Fruit fly (Drosophila melanogaster): Measurements from ENCODE around the gene CG31418.

Gene CG31418

DNA sequence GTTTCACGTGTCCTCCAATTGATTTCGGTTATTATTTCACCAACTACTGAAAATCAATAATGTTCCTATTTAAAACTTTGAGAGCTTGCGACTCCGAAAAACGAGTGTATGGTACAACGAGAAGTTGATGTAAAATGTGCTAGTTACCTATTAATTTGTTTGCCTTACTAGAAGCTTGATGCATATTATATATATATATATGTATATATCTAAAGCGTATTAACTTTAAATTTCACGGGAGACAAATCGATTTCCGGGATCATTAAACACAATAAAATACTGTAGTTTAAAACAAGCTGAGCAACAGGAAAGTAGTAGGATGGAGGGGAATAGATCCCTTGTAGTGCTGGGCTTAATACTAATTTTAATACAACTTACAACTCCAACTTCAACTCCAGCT, at the start of gene CG31418:
Gene CG31418, plus strand, starts transcription at position 301 of the 400 bp plus-strand sequence.
- TF ChIP-seq insv (optimal IDR thresholded peaks at IDR 0.05) = no peak
- TF ChIP-seq Sin3A (optimal IDR thresholded peaks at IDR 0.05) = no peak
- no peak for TF ChIP-seq Myc (optimal IDR thresholded peaks at IDR 0.05)
- no peak for TF ChIP-seq h (optimal IDR thresholded peaks at IDR 0.05)
- TF ChIP-seq psq (optimal IDR thresholded peaks at IDR 0.05) = no peak
- TF ChIP-seq ttk (optimal IDR thresholded peaks at IDR 0.05) = no peak

DNA sequence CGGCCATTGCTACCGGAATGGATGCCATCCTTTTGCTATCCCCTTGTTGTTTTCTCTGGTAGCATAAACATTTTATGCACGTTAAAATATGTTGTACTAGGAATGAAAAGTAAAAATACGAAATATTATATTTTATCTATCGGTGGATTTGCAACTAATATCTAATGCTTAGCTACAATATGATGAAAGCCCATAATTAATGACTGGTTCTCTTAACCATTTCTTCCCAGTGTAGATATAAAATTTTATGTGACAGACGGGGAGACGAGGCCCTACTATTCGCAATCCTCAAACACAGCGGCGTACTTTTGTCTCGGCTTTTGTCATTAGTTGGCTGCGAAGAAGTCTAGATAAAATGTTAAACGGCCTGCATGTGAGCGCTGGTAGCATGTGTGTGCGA, 46.7 kb upstream of the CG31418 start:
- no peak for TF ChIP-seq Sin3A (optimal IDR thresholded peaks at IDR 0.05)

DNA sequence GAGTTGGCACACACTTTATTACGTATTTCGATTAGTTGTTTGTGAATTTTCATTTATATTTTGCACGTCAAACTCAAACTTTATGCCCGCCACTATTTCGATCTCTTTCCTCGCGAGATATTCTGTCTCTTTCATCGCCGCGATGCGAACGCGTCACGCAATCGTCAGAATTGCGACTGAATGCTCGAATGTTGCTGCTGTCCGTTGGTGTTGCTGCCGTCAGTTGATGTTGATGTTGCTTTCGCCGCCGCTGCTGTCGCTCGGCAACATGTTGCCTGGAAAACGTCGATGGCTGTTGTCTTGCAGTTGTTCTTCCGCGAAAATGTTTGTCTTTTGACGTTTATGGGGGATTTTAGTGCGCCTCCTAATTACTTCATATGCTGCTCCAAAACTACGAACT, 35.9 kb upstream of the CG31418 start:
- TF ChIP-seq Sin3A (optimal IDR thresholded peaks at IDR 0.05) = no peak
- TF ChIP-seq insv (optimal IDR thresholded peaks at IDR 0.05) = no peak
- no peak for TF ChIP-seq h (optimal IDR thresholded peaks at IDR 0.05)
- no peak for TF ChIP-seq ttk (optimal IDR thresholded peaks at IDR 0.05)
- TF ChIP-seq Myc (optimal IDR thresholded peaks at IDR 0.05) = no peak
- TF ChIP-seq psq (optimal IDR thresholded peaks at IDR 0.05) = no peak

DNA sequence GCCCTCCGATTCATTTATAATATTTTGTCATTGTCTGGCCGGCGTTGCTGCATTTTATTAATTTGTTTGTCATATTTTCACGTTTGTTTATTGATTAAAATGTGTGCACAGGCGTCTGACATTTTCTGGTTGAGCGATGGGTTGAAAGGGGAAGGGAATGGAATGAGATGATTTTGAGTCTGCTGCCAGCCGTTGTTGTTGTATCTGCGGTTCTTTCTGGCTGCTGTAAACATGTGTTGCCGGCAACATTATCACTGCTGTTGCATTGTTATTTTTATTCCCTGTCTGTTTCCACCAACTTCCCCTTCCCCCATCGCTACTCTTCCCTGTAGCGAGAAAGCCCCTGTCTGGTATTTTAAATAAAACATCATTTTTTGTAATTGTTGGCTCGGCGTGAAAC, 34.4 kb upstream of the CG31418 start:
- no peak for TF ChIP-seq Myc (optimal IDR thresholded peaks at IDR 0.05)
- TF ChIP-seq ttk (optimal IDR thresholded peaks at IDR 0.05) = no peak
- no peak for TF ChIP-seq psq (optimal IDR thresholded peaks at IDR 0.05)
- no peak for TF ChIP-seq h (optimal IDR thresholded peaks at IDR 0.05)
- TF ChIP-seq Sin3A (optimal IDR thresholded peaks at IDR 0.05) = no peak
- no peak for TF ChIP-seq insv (optimal IDR thresholded peaks at IDR 0.05)

DNA sequence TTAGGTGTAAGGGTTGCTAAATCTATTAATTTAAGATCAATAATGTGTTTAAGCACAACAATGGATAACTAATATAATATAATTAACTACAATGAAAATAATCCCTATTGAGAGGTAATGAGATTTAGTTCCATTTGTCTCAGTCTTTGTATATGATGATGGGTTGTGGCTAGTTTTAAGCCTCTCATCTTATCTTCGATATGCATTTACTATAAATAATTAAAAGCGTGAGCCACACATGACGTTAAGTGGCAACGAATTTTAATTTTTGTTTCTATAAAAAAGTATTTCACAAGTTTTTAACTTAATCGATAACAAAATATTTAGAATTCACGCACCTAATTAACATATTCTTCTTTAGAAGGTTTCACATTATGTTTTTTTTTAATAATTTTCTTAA, 32.3 kb upstream of the CG31418 start:
- TF ChIP-seq insv (optimal IDR thresholded peaks at IDR 0.05) (no peak), Myc (optimal IDR thresholded peaks at IDR 0.05) (no peak), psq (optimal IDR thresholded peaks at IDR 0.05) (no peak), h (optimal IDR thresholded peaks at IDR 0.05) (no peak), Sin3A (optimal IDR thresholded peaks at IDR 0.05) (no peak), ttk (optimal IDR thresholded peaks at IDR 0.05) (no peak)

DNA sequence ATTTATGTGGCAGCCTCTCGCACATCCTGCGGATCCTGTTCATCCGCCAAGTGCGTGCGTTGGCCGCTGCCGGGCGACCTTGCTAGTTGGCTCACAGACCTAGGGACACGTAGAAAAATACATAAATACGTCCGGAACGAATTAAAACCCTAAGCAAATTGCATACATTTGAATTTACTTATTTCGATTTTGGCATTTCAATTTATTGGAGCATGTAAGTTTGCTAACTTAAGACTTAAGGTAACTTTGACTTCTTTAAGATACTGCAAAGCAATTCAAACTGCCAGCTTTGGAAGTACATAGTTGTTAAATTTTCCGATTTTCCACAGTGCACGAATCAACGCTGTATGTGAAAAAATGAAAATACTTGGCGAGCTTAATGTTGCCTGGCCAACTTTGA, 29.6 kb upstream of the CG31418 start, which contains the start of gene CG44259:
Gene CG44259, minus strand, starts transcription at position 101 of the 400 bp plus-strand sequence.
- TF ChIP-seq ttk (optimal IDR thresholded peaks at IDR 0.05) (no peak), h (optimal IDR thresholded peaks at IDR 0.05) (no peak), Sin3A (optimal IDR thresholded peaks at IDR 0.05) (no peak), Myc (optimal IDR thresholded peaks at IDR 0.05) (no peak), psq (optimal IDR thresholded peaks at IDR 0.05) (no peak), insv (optimal IDR thresholded peaks at IDR 0.05) (no peak)

DNA sequence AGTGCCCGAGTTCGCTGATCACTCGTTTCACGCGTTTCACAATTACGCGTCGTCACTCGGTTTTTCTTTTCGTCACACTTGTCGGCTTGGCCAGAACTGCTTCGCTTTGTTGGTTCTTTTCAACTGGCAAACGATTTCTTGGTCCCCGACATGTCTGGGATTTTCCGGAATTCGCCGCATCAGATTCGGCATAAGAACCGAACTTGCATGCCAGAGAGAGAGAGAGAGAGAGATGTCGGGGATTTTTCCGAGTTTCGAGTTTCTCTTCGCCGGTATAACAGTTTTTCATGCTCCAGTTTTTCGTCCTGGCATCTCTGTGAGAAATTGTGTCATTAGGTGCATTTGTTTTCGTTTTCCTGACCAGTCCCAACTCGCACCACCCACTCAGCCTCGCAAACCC, 18.6 kb upstream of the CG31418 start, which contains the start of the genes beat-IIb and CG44257:
Gene beat-IIb, minus strand, starts transcription at position 101 of the 400 bp plus-strand sequence.
Gene CG44257, plus strand, starts transcription at position 330 of the 400 bp plus-strand sequence.
- TF ChIP-seq insv (optimal IDR thresholded peaks at IDR 0.05) (no peak), Myc (optimal IDR thresholded peaks at IDR 0.05) (no peak), Sin3A (optimal IDR thresholded peaks at IDR 0.05) (no peak), ttk (optimal IDR thresholded peaks at IDR 0.05) (no peak), h (optimal IDR thresholded peaks at IDR 0.05) (no peak), psq (optimal IDR thresholded peaks at IDR 0.05) (no peak)

DNA sequence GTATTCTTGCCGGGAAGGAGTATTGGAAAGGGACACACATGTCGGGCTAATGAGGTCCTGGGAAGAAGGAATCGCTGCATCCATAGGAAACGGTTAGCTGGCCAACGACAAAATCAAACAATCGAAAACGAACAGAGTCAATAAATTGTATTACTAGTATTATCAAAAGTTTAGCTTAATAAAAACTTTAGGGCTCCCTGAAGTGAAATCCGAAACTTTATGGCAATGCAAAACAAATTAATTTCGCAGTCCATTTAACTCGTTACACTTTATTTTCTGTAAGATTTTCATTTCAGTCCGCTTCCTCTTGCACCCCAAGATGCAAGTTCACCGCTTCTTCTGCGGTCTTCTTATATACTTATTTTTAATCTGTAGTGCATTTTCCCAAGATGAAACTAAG, 753 bp downstream of the CG31418 start, which contains the start of gene CG31419:
Gene CG31419, plus strand, starts transcription at position 301 of the 400 bp plus-strand sequence.
- TF ChIP-seq h (optimal IDR thresholded peaks at IDR 0.05) (no peak), psq (optimal IDR thresholded peaks at IDR 0.05) (no peak)

DNA sequence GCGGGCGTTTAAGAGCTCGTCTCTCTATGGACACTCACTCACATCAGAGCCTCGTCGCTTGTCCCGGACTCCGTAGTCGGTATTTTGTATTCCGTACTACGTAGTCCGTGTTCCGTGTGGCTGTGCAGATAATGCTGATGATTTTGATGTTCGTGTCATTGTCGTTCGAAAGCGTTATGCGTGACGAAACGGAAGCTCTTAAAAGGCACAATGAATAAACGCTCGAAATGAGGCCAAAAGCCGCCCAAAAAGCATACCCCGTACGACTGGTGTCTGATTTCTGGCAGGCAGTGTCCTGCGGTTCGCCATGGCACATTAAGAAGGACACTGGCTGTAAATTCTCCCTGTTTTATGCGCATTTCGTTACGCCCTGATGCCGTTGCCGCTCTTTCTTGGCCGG, 5.5 kb downstream of the CG31418 start:
- TF ChIP-seq psq (optimal IDR thresholded peaks at IDR 0.05) = no peak
- no peak for TF ChIP-seq h (optimal IDR thresholded peaks at IDR 0.05)
- TF ChIP-seq insv (optimal IDR thresholded peaks at IDR 0.05) = no peak
- TF ChIP-seq ttk (optimal IDR thresholded peaks at IDR 0.05) = no peak
- no peak for TF ChIP-seq Myc (optimal IDR thresholded peaks at IDR 0.05)
- no peak for TF ChIP-seq Sin3A (optimal IDR thresholded peaks at IDR 0.05)
